Worm (Caenorhabditis elegans): ENCODE results near the gene Y50E8A.22.

Gene Y50E8A.22

ce11 chrV:14711077-14711476 is 37.8 kb downstream of the Y50E8A.22 start, which contains the start of gene ssp-33:
Gene ssp-33, plus strand, starts transcription at chrV:14711377.
- no peak for TF ChIP-seq W03F9.2 (tag; optimal IDR thresholded peaks at IDR 0.05)
- no peak for TF ChIP-seq him-1 (tag; optimal IDR thresholded peaks at IDR 0.05)
- TF ChIP-seq dao-5 (tag; optimal IDR thresholded peaks at IDR 0.05): no peak

ce11 chrV:14707958-14708357 is 40.9 kb downstream of the Y50E8A.22 start, which contains the start of gene R08A2.9:
Gene R08A2.9, plus strand, starts transcription at chrV:14708258.
- no peak for TF ChIP-seq him-1 (tag; optimal IDR thresholded peaks at IDR 0.05)
- TF ChIP-seq W03F9.2 (tag; optimal IDR thresholded peaks at IDR 0.05): no peak
- no peak for TF ChIP-seq dao-5 (tag; optimal IDR thresholded peaks at IDR 0.05)

Data from whole organism, L4/young adult.